Worm (Caenorhabditis elegans) whole organism, late embryonic: ENCODE results near the gene dylt-3.
A peak's percentile ranks its signal among the peaks of the same experiment; 100 is the strongest.

Experiments used
- C08G9.2 ChIP-seq: sonication (generic microtip); optimal IDR thresholded peaks from 2 replicates; lab custom pipeline; 2016; ENCODE audit warnings: mild to moderate bottlenecking, missing genetic modification characterization, moderate library complexity, missing compliant biosample characterization
- C38D4.7 ChIP-seq: fragments of 200-800 bp; sonication (Bioruptor generic); optimal IDR thresholded peaks from 2 replicates; lab custom pipeline; 2018; ENCODE audit warnings: mild to moderate bottlenecking, missing genetic modification characterization, moderate library complexity, missing compliant biosample characterization
- K02D7.2 ChIP-seq: sonication (generic microtip); optimal IDR thresholded peaks from 2 replicates; lab custom pipeline; 2017; ENCODE audit warnings: mild to moderate bottlenecking, missing genetic modification characterization, missing compliant biosample characterization
- Y22D7AL.16 ChIP-seq: sonication (generic microtip); optimal IDR thresholded peaks from 2 replicates; lab custom pipeline; 2016; ENCODE audit warnings: missing genetic modification characterization, missing compliant biosample characterization
- ceh-19 ChIP-seq: fragments of 200-800 bp; sonication (Bioruptor generic); optimal IDR thresholded peaks from 2 replicates; lab custom pipeline; 2018; ENCODE audit warnings: mild to moderate bottlenecking, missing genetic modification characterization, missing compliant biosample characterization
- ceh-24 ChIP-seq: sonication (generic microtip); optimal IDR thresholded peaks from 2 replicates; lab custom pipeline; 2016; ENCODE audit warnings: mild to moderate bottlenecking, missing genetic modification characterization, missing compliant biosample characterization
- ceh-30 ChIP-seq: fragments of 150-350 bp; optimal IDR thresholded peaks from 2 replicates; lab custom pipeline; 2014; ENCODE audit warnings: missing biosample characterization, missing genetic modification characterization
- ceh-31 ChIP-seq: sonication (generic microtip); optimal IDR thresholded peaks from 2 replicates; lab custom pipeline; 2016; ENCODE audit warnings: missing genetic modification characterization, missing compliant biosample characterization
- ceh-34 ChIP-seq: sonication (generic microtip); optimal IDR thresholded peaks from 2 replicates; lab custom pipeline; 2016; ENCODE audit warnings: mild to moderate bottlenecking, missing genetic modification characterization, missing compliant biosample characterization
- ceh-48 ChIP-seq: sonication (generic microtip); optimal IDR thresholded peaks from 2 replicates; lab custom pipeline; 2016; ENCODE audit warnings: missing genetic modification characterization, inconsistent platforms, missing compliant biosample characterization
- ceh-9 ChIP-seq: sonication (generic microtip); optimal IDR thresholded peaks from 2 replicates; lab custom pipeline; 2016; ENCODE audit warnings: mild to moderate bottlenecking, missing genetic modification characterization, inconsistent platforms, missing compliant biosample characterization
- che-1 ChIP-seq: sonication (generic microtip); optimal IDR thresholded peaks from 2 replicates; lab custom pipeline; 2016; ENCODE audit warnings: mild to moderate bottlenecking, missing genetic modification characterization, missing compliant biosample characterization
- dmd-4 ChIP-seq: sonication (generic microtip); optimal IDR thresholded peaks from 2 replicates; lab custom pipeline; 2016; ENCODE audit warnings: borderline replicate concordance, missing genetic modification characterization, missing compliant biosample characterization
- dve-1 ChIP-seq: sonication (generic microtip); optimal IDR thresholded peaks from 2 replicates; lab custom pipeline; 2017; ENCODE audit warnings: antibody characterized with exemption, mild to moderate bottlenecking, missing genetic modification characterization, missing compliant biosample characterization
- ets-4 ChIP-seq: sonication (generic microtip); optimal IDR thresholded peaks from 2 replicates; lab custom pipeline; 2016; ENCODE audit warnings: missing genetic modification characterization, missing compliant biosample characterization
- eyg-1 ChIP-seq: sonication (generic microtip); optimal IDR thresholded peaks from 2 replicates; lab custom pipeline; 2016; ENCODE audit warnings: missing genotype, missing genetic modification characterization, missing compliant biosample characterization
- fax-1 ChIP-seq: sonication (generic microtip); optimal IDR thresholded peaks from 2 replicates; lab custom pipeline; 2016; ENCODE audit warnings: missing genotype, missing genetic modification characterization, missing compliant biosample characterization
- fkh-10 ChIP-seq: fragments of 150-350 bp; optimal IDR thresholded peaks from 2 replicates; lab custom pipeline; 2014; ENCODE audit warnings: missing biosample characterization, missing genetic modification reagents, missing genetic modification characterization
- fkh-6 ChIP-seq: sonication (generic microtip); optimal IDR thresholded peaks from 2 replicates; lab custom pipeline; 2016; ENCODE audit warnings: missing genetic modification characterization, missing compliant biosample characterization
- gmeb-2 ChIP-seq: sonication (generic microtip); optimal IDR thresholded peaks from 2 replicates; lab custom pipeline; 2016; ENCODE audit warnings: missing genetic modification characterization, inconsistent platforms, missing compliant biosample characterization
- hlh-13 ChIP-seq: fragments of 200-800 bp; sonication (Bioruptor generic); optimal IDR thresholded peaks from 2 replicates; lab custom pipeline; 2018; ENCODE audit warnings: mild to moderate bottlenecking, missing genetic modification characterization, missing compliant biosample characterization
- hlh-15 ChIP-seq: sonication (generic microtip); optimal IDR thresholded peaks from 2 replicates; lab custom pipeline; 2016; ENCODE audit warnings: missing genetic modification characterization, missing compliant biosample characterization
- hlh-30 ChIP-seq: sonication (generic microtip); optimal IDR thresholded peaks from 2 replicates; lab custom pipeline; 2017; ENCODE audit warnings: antibody characterized with exemption, missing genetic modification characterization, missing compliant biosample characterization; ENCODE audit not compliant: insufficient read depth
- hlh-6 ChIP-seq: sonication (generic microtip); optimal IDR thresholded peaks from 2 replicates; lab custom pipeline; 2016; ENCODE audit warnings: missing genotype, missing genetic modification characterization, missing compliant biosample characterization
- hlh-8 ChIP-seq: sonication (generic microtip); optimal IDR thresholded peaks from 2 replicates; lab custom pipeline; 2016; ENCODE audit warnings: missing genotype, missing genetic modification characterization, missing compliant biosample characterization
- lim-6 ChIP-seq: sonication (generic microtip); optimal IDR thresholded peaks from 2 replicates; lab custom pipeline; 2016; ENCODE audit warnings: missing genetic modification characterization, missing compliant biosample characterization
- madf-2 ChIP-seq: sonication (generic microtip); optimal IDR thresholded peaks from 2 replicates; lab custom pipeline; 2017; ENCODE audit warnings: missing genetic modification characterization, missing compliant biosample characterization
- mec-3 ChIP-seq: sonication (generic microtip); optimal IDR thresholded peaks from 2 replicates; lab custom pipeline; 2016; ENCODE audit warnings: borderline replicate concordance, missing genetic modification characterization, missing compliant biosample characterization
- nfya-1 ChIP-seq: sonication (generic microtip); optimal IDR thresholded peaks from 2 replicates; lab custom pipeline; 2017; ENCODE audit warnings: missing genetic modification characterization, mild to moderate bottlenecking, missing compliant biosample characterization, antibody characterized with exemption, moderate library complexity
- nhr-11 ChIP-seq: fragments of 150-350 bp; optimal IDR thresholded peaks from 2 replicates; lab custom pipeline; 2014; ENCODE audit warnings: missing biosample characterization, missing genetic modification characterization
- nhr-232 ChIP-seq: sonication (generic microtip); optimal IDR thresholded peaks from 2 replicates; lab custom pipeline; 2016; ENCODE audit warnings: missing genetic modification characterization, missing compliant biosample characterization
- npax-4 ChIP-seq: sonication (generic microtip); optimal IDR thresholded peaks from 2 replicates; lab custom pipeline; 2016; ENCODE audit warnings: missing genetic modification characterization, missing compliant biosample characterization
- pax-1 ChIP-seq: fragments of 150-350 bp; optimal IDR thresholded peaks from 2 replicates; lab custom pipeline; 2014; ENCODE audit warnings: missing biosample characterization, missing genetic modification characterization
- pha-2 ChIP-seq: sonication (generic microtip); optimal IDR thresholded peaks from 2 replicates; lab custom pipeline; 2017; ENCODE audit warnings: mild to moderate bottlenecking, missing genetic modification characterization, missing compliant biosample characterization
- pqm-1 ChIP-seq: sonication (generic microtip); optimal IDR thresholded peaks from 2 replicates; lab custom pipeline; 2016; ENCODE audit warnings: missing genetic modification characterization, missing compliant biosample characterization
- pros-1 ChIP-seq: fragments of 150-350 bp; optimal IDR thresholded peaks from 2 replicates; lab custom pipeline; 2014; ENCODE audit warnings: missing biosample characterization, missing genetic modification reagents, missing genetic modification characterization
- ref-2 ChIP-seq: sonication (generic microtip); optimal IDR thresholded peaks from 2 replicates; lab custom pipeline; 2016; ENCODE audit warnings: missing genetic modification characterization, missing compliant biosample characterization
- rnt-1 ChIP-seq: sonication (generic microtip); optimal IDR thresholded peaks from 2 replicates; lab custom pipeline; 2016; ENCODE audit warnings: missing genetic modification characterization, missing compliant biosample characterization
- sox-2 ChIP-seq: fragments of 200-800 bp; sonication (Bioruptor generic); IDR thresholded peaks from 2 replicates; pipeline ENCODE4 v1.3.6; 2022; ENCODE audit warnings: missing genetic modification reagents, missing genetic modification characterization, missing compliant biosample characterization
- sox-4 ChIP-seq: sonication (generic microtip); optimal IDR thresholded peaks from 2 replicates; lab custom pipeline; 2017; ENCODE audit warnings: mild to moderate bottlenecking, missing genetic modification characterization, inconsistent platforms, missing compliant biosample characterization
- syd-9 ChIP-seq: sonication (generic microtip); optimal IDR thresholded peaks from 2 replicates; lab custom pipeline; 2016; ENCODE audit warnings: mild to moderate bottlenecking, missing genetic modification characterization, moderate library complexity, missing compliant biosample characterization
- tbx-2 ChIP-seq: sonication (generic microtip); optimal IDR thresholded peaks from 2 replicates; lab custom pipeline; 2016; ENCODE audit warnings: missing genetic modification characterization, missing compliant biosample characterization
- tbx-7 ChIP-seq: sonication (generic microtip); optimal IDR thresholded peaks from 2 replicates; lab custom pipeline; 2016; ENCODE audit warnings: missing genotype, missing genetic modification characterization, missing compliant biosample characterization
- ttx-3 ChIP-seq: sonication (generic microtip); optimal IDR thresholded peaks from 2 replicates; lab custom pipeline; 2016; ENCODE audit warnings: missing genetic modification reagents, missing genetic modification characterization, missing compliant biosample characterization
- unc-3 ChIP-seq, 2 experiments: fragments of 200-800 bp in 1 of 2; sonication (Bioruptor generic) in 1 of 2; sonication (generic microtip) in 1 of 2; conservative IDR thresholded peaks in 1 of 2; optimal IDR thresholded peaks in 1 of 2; 2 replicates each; pipeline versions ENCODE4 v1.3.6 to Lab custom; 2016 to 2022; ENCODE audit warnings: missing compliant biosample characterization in 2 of 2, missing genetic modification characterization in 2 of 2, missing genetic modification reagents in 1 of 2
- ztf-16 ChIP-seq: sonication (generic microtip); optimal IDR thresholded peaks from 2 replicates; lab custom pipeline; 2017; ENCODE audit warnings: missing genetic modification characterization, missing compliant biosample characterization

Gene dylt-3

ce11 chrII:8185016-8185493 is 3.5 kb downstream of the dylt-3 start, which contains the start of the genes mig-5 and cct-1 (continued):
- TF ChIP-seq ceh-24 (tag; lab: Kevin White, UChicago) (no peak), tbx-2 (tag; lab: Kevin White, UChicago) (peak; percentile 69), hlh-6 (tag; lab: Kevin White, UChicago) (no peak), gmeb-2 (tag; lab: Kevin White, UChicago) (no peak), pha-2 (tag; lab: Kevin White, UChicago) (no peak), hlh-30 (tag; lab: Kevin White, UChicago) (peak; percentile 2), Y22D7AL.16 (tag; lab: Kevin White, UChicago) (peak; percentile 28), hlh-13 (no peak), sox-4 (no peak), ceh-9 (no peak), C38D4.7 (GFP tag; lab: Kevin White, UChicago) (no peak), unc-3 (GFP tag; conservative IDR thresholded peaks at IDR 0.05; lab: Robert Waterston, UW) (no peak), unc-3 (tag; optimal IDR thresholded peaks at IDR 0.05; lab: Kevin White, UChicago) (no peak), nhr-11 (tag; lab: Kevin White, UChicago) (no peak), ceh-31 (tag; lab: Kevin White, UChicago) (peak; percentile 68), nhr-232 (tag; lab: Kevin White, UChicago) (no peak), fkh-10 (GFP tag; lab: Kevin White, UChicago) (no peak), ttx-3 (tag; lab: Kevin White, UChicago) (no peak), dve-1 (tag; lab: Kevin White, UChicago) (peak; percentile 33), madf-2 (no peak), C08G9.2 (tag; lab: Kevin White, UChicago) (no peak), pros-1 (no peak), che-1 (no peak), dmd-4 (no peak), pax-1 (tag; lab: Kevin White, UChicago) (peak; percentile 82), hlh-8 (tag; lab: Kevin White, UChicago) (peak; percentile 60), ceh-30 (tag; lab: Kevin White, UChicago) (no peak), npax-4 (tag; lab: Kevin White, UChicago) (no peak), rnt-1 (tag; lab: Kevin White, UChicago) (peak; percentile 69), hlh-15 (tag; lab: Kevin White, UChicago) (no peak), ceh-19 (GFP tag; lab: Kevin White, UChicago) (peak; percentile 35), ceh-34 (peak; percentile 69), syd-9 (tag; lab: Kevin White, UChicago) (no peak), lim-6 (tag; lab: Kevin White, UChicago) (no peak), sox-2 (GFP tag; lab: Robert Waterston, UW) (no peak), ztf-16 (no peak), ceh-48 (tag; lab: Kevin White, UChicago) (peak; percentile 24), ets-4 (tag; lab: Kevin White, UChicago) (peak; percentile 12), K02D7.2 (tag; lab: Kevin White, UChicago) (no peak), nfya-1 (peak; percentile 94), eyg-1 (no peak), pqm-1 (tag; lab: Kevin White, UChicago) (no peak), ref-2 (tag; lab: Kevin White, UChicago) (peak; percentile 70), mec-3 (tag; lab: Kevin White, UChicago) (no peak), tbx-7 (tag; lab: Kevin White, UChicago) (no peak), fax-1 (peak; percentile 31), fkh-6 (tag; lab: Kevin White, UChicago) (no peak)
